Fruit fly (Drosophila melanogaster) whole organism, embryonic: ENCODE results near the gene CG4596.
A peak's percentile ranks its signal among the peaks of the same experiment; 100 is the strongest.

Source experiments
- Blimp-1 ChIP-seq: fragments of 200-800 bp; sonication (Bioruptor generic); optimal IDR thresholded peaks from 3 replicates; lab custom pipeline; 2018; ENCODE audit warnings: missing biosample characterization, missing genetic modification characterization, mild to moderate bottlenecking, moderate library complexity, missing genetic modification reagents
- Bteb2 ChIP-seq: fragments of 200-800 bp; sonication (Bioruptor generic); optimal IDR thresholded peaks from 2 replicates; lab custom pipeline; 2016; ENCODE audit warnings: missing biosample characterization, missing genetic modification characterization
- CG10209 ChIP-seq: fragments of 200-800 bp; sonication (Bioruptor generic); optimal IDR thresholded peaks from 3 replicates; lab custom pipeline; 2017; ENCODE audit warnings: missing biosample characterization, mild to moderate bottlenecking, missing genetic modification characterization, missing genetic modification reagents
- CG10267 ChIP-seq: fragments of 200-800 bp; sonication (Bioruptor generic); optimal IDR thresholded peaks from 2 replicates; lab custom pipeline; 2018; ENCODE audit warnings: missing biosample characterization, mild to moderate bottlenecking, missing genetic modification characterization, moderate library complexity
- CG10274 ChIP-seq: fragments of 200-800 bp; sonication (Bioruptor generic); optimal IDR thresholded peaks from 3 replicates; lab custom pipeline; 2017; ENCODE audit warnings: missing biosample characterization, mild to moderate bottlenecking, missing genetic modification characterization
- CG12219 ChIP-seq: fragments of 200-800 bp; sonication (Bioruptor generic); optimal IDR thresholded peaks from 3 replicates; lab custom pipeline; 2018; ENCODE audit warnings: missing biosample characterization, mild to moderate bottlenecking, missing genetic modification characterization
- CG30020 ChIP-seq: fragments of 200-800 bp; optimal IDR thresholded peaks from 2 replicates; lab custom pipeline; 2019; ENCODE audit warnings: missing biosample characterization, mild to moderate bottlenecking, missing genetic modification characterization, moderate library complexity
- CG31388 ChIP-seq: fragments of 200-800 bp; sonication (Bioruptor generic); optimal IDR thresholded peaks from 2 replicates; lab custom pipeline; 2016; ENCODE audit warnings: missing biosample characterization, missing genetic modification characterization
- CG33557 ChIP-seq: fragments of 200-800 bp; sonication (Bioruptor generic); optimal IDR thresholded peaks from 2 replicates; lab custom pipeline; 2019; ENCODE audit warnings: missing biosample characterization, mild to moderate bottlenecking, missing genetic modification characterization, moderate library complexity
- CG4360 ChIP-seq: fragments of 200-800 bp; sonication (Bioruptor generic); IDR thresholded peaks from 2 replicates; pipeline ENCODE4 v1.3.6; 2022; ENCODE audit warnings: missing biosample characterization, missing genetic modification characterization
- CG4730 ChIP-seq: fragments of 200-800 bp; sonication (Bioruptor generic); IDR thresholded peaks from 2 replicates; pipeline ENCODE4 v1.3.6; 2022; ENCODE audit warnings: missing biosample characterization, missing genetic modification characterization
- CG6791 ChIP-seq: fragments of 200-800 bp; sonication (Bioruptor generic); IDR thresholded peaks from 3 replicates; pipeline ENCODE4 v1.3.6; 2022; ENCODE audit warnings: missing biosample characterization, missing genetic modification characterization; ENCODE audit not compliant: partially characterized antibody
- CG8359 ChIP-seq: fragments of 200-800 bp; sonication (Bioruptor generic); optimal IDR thresholded peaks from 2 replicates; lab custom pipeline; 2017; ENCODE audit warnings: missing biosample characterization, mild to moderate bottlenecking, missing genetic modification characterization, borderline replicate concordance
- CG8388 ChIP-seq: fragments of 200-800 bp; sonication (Bioruptor generic); optimal IDR thresholded peaks from 2 replicates; lab custom pipeline; 2019; ENCODE audit warnings: missing biosample characterization, mild to moderate bottlenecking, missing genetic modification characterization, moderate library complexity
- CG9727 ChIP-seq: fragments of 200-800 bp; sonication (Bioruptor generic); optimal IDR thresholded peaks from 3 replicates; lab custom pipeline; 2017; ENCODE audit warnings: missing biosample characterization, mild to moderate bottlenecking, missing genetic modification characterization
- CrebB ChIP-seq: fragments of 200-800 bp; sonication (Bioruptor generic); optimal IDR thresholded peaks from 3 replicates; lab custom pipeline; 2018; ENCODE audit warnings: missing biosample characterization, mild to moderate bottlenecking, missing genetic modification characterization
- Deaf1 ChIP-seq: fragments of 200-800 bp; optimal IDR thresholded peaks from 3 replicates; lab custom pipeline; 2019; ENCODE audit warnings: missing biosample characterization, mild to moderate bottlenecking, missing genetic modification characterization, moderate library complexity
- Dref ChIP-seq: fragments of 200-800 bp; sonication (Bioruptor generic); IDR thresholded peaks from 2 replicates; pipeline ENCODE4 v1.3.6; 2022; ENCODE audit warnings: missing biosample characterization, missing genetic modification characterization
- Fer2 ChIP-seq: fragments of 200-800 bp; sonication (Bioruptor generic); optimal IDR thresholded peaks from 2 replicates; lab custom pipeline; 2018; ENCODE audit warnings: missing biosample characterization, mild to moderate bottlenecking, missing genetic modification characterization, moderate library complexity
- Fer3 ChIP-seq: fragments of 200-800 bp; sonication (Bioruptor generic); optimal IDR thresholded peaks from 2 replicates; lab custom pipeline; 2018; ENCODE audit warnings: missing biosample characterization, mild to moderate bottlenecking, missing genetic modification characterization, moderate library complexity
- Kr ChIP-seq: fragments of 200-800 bp; sonication (Bioruptor generic); optimal IDR thresholded peaks from 2 replicates; lab custom pipeline; 2017; ENCODE audit warnings: missing biosample characterization, mild to moderate bottlenecking, missing genetic modification characterization
- Lhr ChIP-seq: fragments of 200-800 bp; sonication (Bioruptor generic); optimal IDR thresholded peaks from 3 replicates; lab custom pipeline; 2017; ENCODE audit warnings: mild to moderate bottlenecking, missing biosample characterization, missing genetic modification reagents, missing genetic modification characterization
- Neu2 ChIP-seq: fragments of 200-800 bp; sonication (Bioruptor generic); optimal IDR thresholded peaks from 3 replicates; lab custom pipeline; 2016; ENCODE audit warnings: missing biosample characterization, missing genetic modification characterization, borderline replicate concordance
- ap ChIP-seq: fragments of 200-800 bp; sonication (Bioruptor generic); IDR thresholded peaks from 2 replicates; pipeline ENCODE4 v1.3.6; 2022; ENCODE audit warnings: missing biosample characterization, missing genetic modification characterization
- bsh ChIP-seq, 2 experiments: fragments of 200-800 bp; sonication (Bioruptor generic); optimal IDR thresholded peaks; 2 replicates each; lab custom pipeline; 2017 to 2018; ENCODE audit warnings: mild to moderate bottlenecking in 2 of 2, missing biosample characterization in 2 of 2, missing genetic modification characterization in 2 of 2, moderate library complexity in 1 of 2
- cad ChIP-seq: fragments of >200 bp; optimal IDR thresholded peaks from 2 replicates; lab custom pipeline; 2017; ENCODE audit warnings: missing biosample characterization, missing genetic modification characterization
- cg ChIP-seq: fragments of 200-800 bp; sonication (Bioruptor generic); optimal IDR thresholded peaks from 3 replicates; lab custom pipeline; 2019; ENCODE audit warnings: missing biosample characterization, mild to moderate bottlenecking, missing genetic modification characterization, moderate library complexity
- da ChIP-seq: fragments of 200-800 bp; sonication (Bioruptor generic); optimal IDR thresholded peaks from 2 replicates; lab custom pipeline; 2016; ENCODE audit warnings: missing biosample characterization, missing genetic modification characterization
- disco-r ChIP-seq: fragments of 200-800 bp; sonication (Bioruptor generic); optimal IDR thresholded peaks from 2 replicates; lab custom pipeline; 2016; ENCODE audit warnings: missing biosample characterization, missing genetic modification characterization
- dm ChIP-seq: fragments of 200-800 bp; sonication (Bioruptor generic); optimal IDR thresholded peaks from 3 replicates; lab custom pipeline; 2016; ENCODE audit warnings: missing biosample characterization, missing genetic modification characterization
- fd102C ChIP-seq: fragments of 200-800 bp; sonication (Bioruptor generic); optimal IDR thresholded peaks from 2 replicates; lab custom pipeline; 2018; ENCODE audit warnings: missing biosample characterization, mild to moderate bottlenecking, missing genetic modification characterization, moderate library complexity
- fd3F ChIP-seq: fragments of 200-800 bp; sonication (Bioruptor generic); optimal IDR thresholded peaks from 2 replicates; lab custom pipeline; 2018; ENCODE audit warnings: missing biosample characterization, mild to moderate bottlenecking, missing genetic modification characterization, moderate library complexity
- gsb ChIP-seq: fragments of 200-800 bp; sonication (Bioruptor generic); IDR thresholded peaks from 2 replicates; pipeline ENCODE4 v1.3.6; 2022; ENCODE audit warnings: missing biosample characterization, missing genetic modification characterization
- pan ChIP-seq, 4 experiments: fragments of >200 bp in 3 of 4; fragments of 200-800 bp in 1 of 4; sonication (Bioruptor generic) in 1 of 4; optimal IDR thresholded peaks in 3 of 4; IDR thresholded peaks in 1 of 4; 2 replicates each; pipeline versions ENCODE4 v1.3.6 to Lab custom; 2017 to 2022; ENCODE audit warnings: missing biosample characterization in 2 of 4, missing genetic modification characterization in 2 of 4, mixed read lengths in 1 of 4
- salm ChIP-seq: fragments of 200-800 bp; sonication (Bioruptor generic); optimal IDR thresholded peaks from 2 replicates; lab custom pipeline; 2018; ENCODE audit warnings: missing biosample characterization, mild to moderate bottlenecking, missing genetic modification characterization
- sc ChIP-seq, 3 experiments: fragments of >200 bp in 2 of 3; fragments of 200-800 bp in 1 of 3; sonication (Bioruptor generic) in 1 of 3; optimal IDR thresholded peaks; 2 replicates in 2 of 3; 3 replicates in 1 of 3; lab custom pipeline; 2017; ENCODE audit warnings: mild to moderate bottlenecking in 1 of 3, missing biosample characterization in 1 of 3, missing genetic modification characterization in 1 of 3, missing genetic modification reagents in 1 of 3
- sens ChIP-seq: fragments of 200-800 bp; sonication (Bioruptor generic); peaks from one replicate; lab custom pipeline; 2016; ENCODE audit warnings: missing biosample characterization, missing genetic modification characterization
- sisA ChIP-seq: fragments of 200-800 bp; sonication (Bioruptor generic); IDR thresholded peaks from 2 replicates; pipeline ENCODE4 v1.3.6; 2022; ENCODE audit warnings: missing biosample characterization, missing genetic modification characterization
- sqz ChIP-seq: fragments of 200-800 bp; sonication (Bioruptor generic); optimal IDR thresholded peaks from 3 replicates; lab custom pipeline; 2018; ENCODE audit warnings: missing biosample characterization, mild to moderate bottlenecking, missing genetic modification characterization
- tll ChIP-seq, 2 experiments: fragments of 200-800 bp in 1 of 2; fragments of >200 bp in 1 of 2; sonication (Bioruptor generic) in 1 of 2; optimal IDR thresholded peaks; 2 replicates each; lab custom pipeline; 2017 to 2019; ENCODE audit warnings: missing biosample characterization in 2 of 2, missing genetic modification characterization in 2 of 2, mild to moderate bottlenecking in 1 of 2, moderate library complexity in 1 of 2
- tna ChIP-seq: fragments of 200-800 bp; sonication (Bioruptor generic); IDR thresholded peaks from 2 replicates; pipeline ENCODE4 v1.3.6; 2022; ENCODE audit warnings: missing biosample characterization, missing genetic modification characterization; ENCODE audit not compliant: partially characterized antibody
- toy ChIP-seq: fragments of 200-800 bp; sonication (Bioruptor generic); IDR thresholded peaks from 2 replicates; pipeline ENCODE4 v1.3.6; 2022; ENCODE audit warnings: missing biosample characterization, missing genetic modification characterization
- trem ChIP-seq: fragments of 200-800 bp; optimal IDR thresholded peaks from 3 replicates; lab custom pipeline; 2019; ENCODE audit warnings: missing biosample characterization, mild to moderate bottlenecking, missing genetic modification characterization, moderate library complexity
- tup ChIP-seq: fragments of 200-800 bp; sonication (Bioruptor generic); optimal IDR thresholded peaks from 2 replicates; lab custom pipeline; 2016; ENCODE audit warnings: missing biosample characterization, mild to moderate bottlenecking, missing genetic modification characterization, moderate library complexity
- tx ChIP-seq: fragments of 200-800 bp; sonication (Bioruptor generic); optimal IDR thresholded peaks from 2 replicates; lab custom pipeline; 2016; ENCODE audit warnings: missing biosample characterization, missing genetic modification characterization
- vfl ChIP-seq: fragments of 200-800 bp; sonication (Bioruptor generic); optimal IDR thresholded peaks from 2 replicates; lab custom pipeline; 2016; ENCODE audit warnings: missing biosample characterization, missing genetic modification characterization

CG4596 gene

DNA sequence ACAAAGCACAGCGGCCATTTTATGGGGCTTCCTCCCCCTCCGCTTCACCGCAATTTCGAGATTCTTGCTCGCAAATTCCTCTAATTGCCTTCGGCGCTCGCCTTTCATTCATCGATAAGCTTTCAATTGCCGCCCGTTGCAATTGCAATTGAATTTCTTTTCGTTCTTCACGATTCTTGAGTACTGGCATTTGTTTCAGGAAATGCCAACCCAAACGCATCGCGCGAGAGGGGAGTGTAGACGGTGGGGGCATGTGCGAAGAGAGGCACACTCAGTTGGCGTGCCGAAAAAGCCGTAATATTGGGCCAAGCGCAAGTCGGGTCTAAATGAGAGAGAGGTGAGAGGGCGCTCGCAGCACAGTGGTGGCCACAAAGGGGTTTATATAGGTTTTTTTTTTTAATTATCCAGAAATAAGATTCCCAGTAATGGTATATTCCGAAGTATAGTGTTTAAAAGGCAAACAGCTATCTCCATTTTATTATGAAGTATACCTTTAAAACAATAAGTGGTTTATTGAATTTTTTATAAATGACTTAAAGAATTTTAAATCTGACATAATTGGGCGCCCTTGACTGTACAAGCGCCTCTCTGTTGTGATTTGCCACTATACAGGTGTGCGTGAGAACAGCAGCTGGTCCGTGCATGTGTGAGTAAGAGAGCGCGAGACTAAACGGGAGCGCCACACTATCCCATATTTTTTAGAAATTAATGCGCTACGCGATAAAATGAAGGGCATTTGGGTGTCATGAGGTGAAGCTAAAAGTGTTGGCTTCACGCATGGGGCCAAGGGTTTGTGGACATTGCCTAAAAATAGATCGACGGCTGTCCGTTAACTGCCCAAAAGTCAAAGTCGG lies 13.9 kb downstream of the CG4596 start (continued):
- no peak for TF ChIP-seq tll (GFP tag; optimal IDR thresholded peaks at IDR 0.05; lab: Kevin White, UChicago)
- peak; percentile 99 for TF ChIP-seq CG10274 (GFP tag; lab: Kevin White, UChicago)
- no peak for TF ChIP-seq cad (GFP tag; lab: Kevin White, UChicago)
- TF ChIP-seq trem: peak; percentile 56
- TF ChIP-seq fd3F: peak; percentile 77
- TF ChIP-seq Bteb2 (GFP tag; lab: Kevin White, UChicago): peak; percentile 88
- TF ChIP-seq sqz: peak; percentile 91
- TF ChIP-seq sc (optimal IDR thresholded peaks at IDR 0.05; lab: Kevin White, UChicago): no peak
- peak; percentile 75 for TF ChIP-seq sc (GFP tag; optimal IDR thresholded peaks at IDR 0.05; lab: Kevin White, UChicago)
- peak; percentile 91 for TF ChIP-seq CG10209 (GFP tag; lab: Kevin White, UChicago)
- TF ChIP-seq toy (GFP tag; lab: Robert Waterston, UW): no peak
- peak; percentile 63 for TF ChIP-seq Lhr
- TF ChIP-seq tna (GFP tag; lab: Robert Waterston, UW): 0 out of 2 replicates have a peak, but pooled peaks have one; percentile 7
- TF ChIP-seq CG4360 (GFP tag; lab: Robert Waterston, UW): peak; percentile 46; the same call in 1 of the 2 replicates
- TF ChIP-seq CG4730: peak; percentile 76
- TF ChIP-seq CG33557: peak; percentile 84
- TF ChIP-seq CG8359 (GFP tag; lab: Kevin White, UChicago): peak; percentile 57
- no peak for TF ChIP-seq fd102C (GFP tag; lab: Kevin White, UChicago)
- peak; percentile 77; the same call in 1 of the 2 replicates for TF ChIP-seq gsb (GFP tag; lab: Robert Waterston, UW)
- TF ChIP-seq CG9727 (GFP tag; lab: Kevin White, UChicago): peak; percentile 89
- TF ChIP-seq vfl (GFP tag; lab: Kevin White, UChicago): peak; percentile 82
- TF ChIP-seq CG8388 (GFP tag; lab: Kevin White, UChicago): peak; percentile 84
- peak; percentile 71 for TF ChIP-seq tx (GFP tag; lab: Kevin White, UChicago)
- peak; percentile 73 to 90 for TF ChIP-seq bsh (GFP tag; optimal IDR thresholded peaks at IDR 0.05; lab: Kevin White, UChicago)
- peak; percentile 41 for TF ChIP-seq CG30020
- TF ChIP-seq sisA: peak; percentile 76
- TF ChIP-seq pan (optimal IDR thresholded peaks at IDR 0.05; lab: Kevin White, UChicago): no peak
- TF ChIP-seq pan (GFP tag; optimal IDR thresholded peaks at IDR 0.05 in 1 of 2, IDR thresholded peaks at IDR 0.05 in 1 of 2): peak in 1 of 2 experiments; percentile 82
- TF ChIP-seq CG10267: peak; percentile 85
- peak; percentile 64 for TF ChIP-seq da
- peak; percentile 93 for TF ChIP-seq cg (GFP tag; lab: Kevin White, UChicago)
- TF ChIP-seq CG31388: peak; percentile 59
- TF ChIP-seq dm: peak; percentile 60
- peak; percentile 81 for TF ChIP-seq CrebB (tag; lab: Kevin White, UChicago)
- TF ChIP-seq Deaf1: peak; percentile 48
- TF ChIP-seq Neu2: peak; percentile 12
- TF ChIP-seq sens: peak; percentile 98
- TF ChIP-seq disco-r (GFP tag; lab: Kevin White, UChicago): peak; percentile 83
- peak; percentile 76 for TF ChIP-seq Fer2 (tag; lab: Kevin White, UChicago)
- no peak for TF ChIP-seq CG6791 (GFP tag; lab: Robert Waterston, UW)
- peak; percentile 91 for TF ChIP-seq Fer3
- TF ChIP-seq salm: peak; percentile 84
- no peak for TF ChIP-seq Kr (GFP tag; lab: Kevin White, UChicago)
- peak; percentile 69 for TF ChIP-seq tup
- no peak for TF ChIP-seq Dref (GFP tag; lab: Robert Waterston, UW)
- peak; percentile 77 for TF ChIP-seq ap
- TF ChIP-seq Blimp-1 (GFP tag; lab: Kevin White, UChicago): peak; percentile 85
- TF ChIP-seq CG12219 (GFP tag; lab: Kevin White, UChicago): peak; percentile 83
